Worm (Caenorhabditis elegans) whole organism, L3 larva: ENCODE results near the gene fbxa-131.

Experiments
- ceh-16 ChIP-seq: sonication (generic microtip); optimal IDR thresholded peaks from 2 replicates; lab custom pipeline; 2017; ENCODE audit warnings: missing biosample characterization, missing genetic modification characterization
- nhr-12 ChIP-seq: fragments of 150-350 bp; optimal IDR thresholded peaks from 2 replicates; lab custom pipeline; 2014; ENCODE audit warnings: missing biosample characterization, missing genetic modification characterization
- pha-4 ChIP-seq: fragments of 150-350 bp; optimal IDR thresholded peaks from 2 replicates; lab custom pipeline; 2014; ENCODE audit warnings: missing biosample characterization, missing genetic modification reagents, missing genetic modification characterization
- sea-2 ChIP-seq: fragments of 150-350 bp; sonication (generic microtip); optimal IDR thresholded peaks from 4 replicates; lab custom pipeline; 2014; ENCODE audit warnings: missing biosample characterization, missing genetic modification reagents, missing genetic modification characterization
- skn-1 ChIP-seq: fragments of 150-350 bp; optimal IDR thresholded peaks from 2 replicates; lab custom pipeline; 2014; ENCODE audit warnings: missing biosample characterization, missing genetic modification characterization
- zag-1 ChIP-seq: fragments of 150-350 bp; optimal IDR thresholded peaks from 2 replicates; lab custom pipeline; 2014; ENCODE audit warnings: missing biosample characterization, missing genetic modification characterization

DNA sequence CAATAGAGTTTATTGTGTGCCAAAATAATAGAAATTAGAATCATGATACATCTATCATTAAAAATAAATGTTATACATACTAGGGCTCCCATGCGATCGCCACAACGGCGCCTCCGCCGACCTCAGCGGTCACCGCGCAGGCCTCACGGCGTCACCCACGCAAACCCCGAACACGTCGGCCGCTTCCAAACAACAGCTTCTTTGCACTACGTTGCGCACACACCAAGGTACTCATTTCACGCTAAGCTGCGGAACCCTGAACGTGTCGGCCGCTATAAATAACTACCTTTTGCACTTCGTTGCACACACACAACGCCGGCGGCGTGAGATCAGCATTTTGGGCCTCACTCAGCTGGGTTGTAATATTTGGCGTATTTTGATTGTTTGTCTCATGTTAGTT lies 21.1 kb downstream of the fbxa-131 start:
- TF ChIP-seq skn-1 (tag; lab: Kevin White, UChicago): no peak
- TF ChIP-seq pha-4: no peak
- TF ChIP-seq ceh-16 (tag; lab: Kevin White, UChicago): no peak
- TF ChIP-seq nhr-12: no peak
- TF ChIP-seq sea-2 (GFP tag; lab: Kevin White, UChicago): no peak
- no peak for TF ChIP-seq zag-1 (tag; lab: Kevin White, UChicago)
